Fruit fly (Drosophila melanogaster) whole organism, embryonic: Measurements from ENCODE around the gene CG7362.
A peak's percentile ranks its signal among the peaks of the same experiment; 100 is the strongest.

Experiments
- Atf3 ChIP-seq: fragments of 200-800 bp; sonication (Bioruptor generic); optimal IDR thresholded peaks from 3 replicates; lab custom pipeline; 2016; ENCODE audit warnings: missing biosample characterization, missing genetic modification characterization
- Awh ChIP-seq: fragments of 200-800 bp; sonication (Bioruptor generic); IDR thresholded peaks from 2 replicates; pipeline ENCODE4, ENCODE4 v1.3.6; 2022; ENCODE audit warnings: missing biosample characterization, missing genetic modification characterization
- CG10979 ChIP-seq: fragments of 200-800 bp; sonication (Bioruptor generic); optimal IDR thresholded peaks from 2 replicates; lab custom pipeline; 2018; ENCODE audit warnings: missing biosample characterization, mild to moderate bottlenecking, missing genetic modification characterization, moderate library complexity
- CG1529 ChIP-seq: fragments of 200-800 bp; sonication (Bioruptor generic); optimal IDR thresholded peaks from 3 replicates; lab custom pipeline; 2018; ENCODE audit warnings: missing biosample characterization, missing genetic modification characterization
- CG17361 ChIP-seq: fragments of 200-800 bp; sonication (Bioruptor generic); IDR thresholded peaks from 3 replicates; pipeline ENCODE4 v1.3.6; 2022; ENCODE audit warnings: missing biosample characterization, missing genetic modification characterization
- CG18011 ChIP-seq: fragments of 200-800 bp; sonication (Bioruptor generic); optimal IDR thresholded peaks from 2 replicates; lab custom pipeline; 2017; ENCODE audit warnings: missing biosample characterization, missing genetic modification characterization, mild to moderate bottlenecking, moderate library complexity, missing genotype
- CG18262 ChIP-seq: fragments of 200-800 bp; optimal IDR thresholded peaks from 3 replicates; lab custom pipeline; 2019; ENCODE audit warnings: missing biosample characterization, mild to moderate bottlenecking, missing genetic modification characterization, moderate library complexity
- CG2678 ChIP-seq: fragments of 200-800 bp; sonication (Bioruptor generic); optimal IDR thresholded peaks from 3 replicates; lab custom pipeline; 2019; ENCODE audit warnings: missing biosample characterization, mild to moderate bottlenecking, missing genetic modification characterization, moderate library complexity
- CG3163 ChIP-seq: fragments of 200-800 bp; sonication (Bioruptor generic); optimal IDR thresholded peaks from 3 replicates; lab custom pipeline; 2016; ENCODE audit warnings: missing biosample characterization, missing genetic modification characterization
- CG33557 ChIP-seq: fragments of 200-800 bp; sonication (Bioruptor generic); optimal IDR thresholded peaks from 2 replicates; lab custom pipeline; 2019; ENCODE audit warnings: missing biosample characterization, mild to moderate bottlenecking, missing genetic modification characterization, moderate library complexity
- CG3726 ChIP-seq: fragments of 200-800 bp; sonication (Bioruptor generic); IDR thresholded peaks from 3 replicates; pipeline ENCODE4, ENCODE4 v1.3.6; 2022; ENCODE audit warnings: missing biosample characterization, missing genetic modification characterization
- CG4360 ChIP-seq: fragments of 200-800 bp; sonication (Bioruptor generic); IDR thresholded peaks from 2 replicates; pipeline ENCODE4 v1.3.6; 2022; ENCODE audit warnings: missing biosample characterization, missing genetic modification characterization
- CG7556 ChIP-seq: fragments of 200-800 bp; sonication (Bioruptor generic); optimal IDR thresholded peaks from 2 replicates; lab custom pipeline; 2017; ENCODE audit warnings: missing biosample characterization, mild to moderate bottlenecking, missing genetic modification characterization
- CG7839 ChIP-seq: fragments of 200-800 bp; sonication (Bioruptor generic); optimal IDR thresholded peaks from 3 replicates; lab custom pipeline; 2018; ENCODE audit warnings: missing biosample characterization, mild to moderate bottlenecking, missing genetic modification characterization, moderate library complexity
- CG8290 ChIP-seq, 3 experiments: fragments of 200-800 bp; sonication (Bioruptor generic); optimal IDR thresholded peaks; 2 replicates each; lab custom pipeline; 2016 to 2019; ENCODE audit warnings: missing biosample characterization in 3 of 3, missing genetic modification characterization in 3 of 3, mild to moderate bottlenecking in 2 of 3, moderate library complexity in 1 of 3
- CoRest ChIP-seq: fragments of 200-800 bp; sonication (Bioruptor generic); optimal IDR thresholded peaks from 3 replicates; lab custom pipeline; 2018; ENCODE audit warnings: missing biosample characterization, mild to moderate bottlenecking, missing genetic modification characterization, moderate library complexity
- D19A ChIP-seq: fragments of 200-800 bp; optimal IDR thresholded peaks from 3 replicates; lab custom pipeline; 2019; ENCODE audit warnings: missing biosample characterization, mild to moderate bottlenecking, missing genetic modification characterization, moderate library complexity
- Fer1 ChIP-seq: fragments of 200-800 bp; sonication (Bioruptor generic); optimal IDR thresholded peaks from 2 replicates; lab custom pipeline; 2017; ENCODE audit warnings: missing biosample characterization, mild to moderate bottlenecking, missing genetic modification characterization
- Fer3 ChIP-seq: fragments of 200-800 bp; sonication (Bioruptor generic); optimal IDR thresholded peaks from 2 replicates; lab custom pipeline; 2018; ENCODE audit warnings: missing biosample characterization, mild to moderate bottlenecking, missing genetic modification characterization, moderate library complexity
- abd-A ChIP-seq: fragments of 200-800 bp; sonication (Bioruptor generic); optimal IDR thresholded peaks from 3 replicates; lab custom pipeline; 2019; ENCODE audit warnings: missing biosample characterization, mild to moderate bottlenecking, missing genetic modification characterization, moderate library complexity
- ash1 ChIP-seq: fragments of 200-800 bp; sonication (Bioruptor generic); optimal IDR thresholded peaks from 2 replicates; lab custom pipeline; 2018; ENCODE audit warnings: missing biosample characterization, mild to moderate bottlenecking, missing genetic modification characterization
- bigmax ChIP-seq: fragments of 200-800 bp; sonication (Bioruptor generic); optimal IDR thresholded peaks from 2 replicates; lab custom pipeline; 2018; ENCODE audit warnings: missing biosample characterization, mild to moderate bottlenecking, missing genetic modification characterization
- cg ChIP-seq: fragments of 200-800 bp; sonication (Bioruptor generic); optimal IDR thresholded peaks from 3 replicates; lab custom pipeline; 2019; ENCODE audit warnings: missing biosample characterization, mild to moderate bottlenecking, missing genetic modification characterization, moderate library complexity
- croc ChIP-seq: fragments of 200-800 bp; sonication (Bioruptor generic); conservative IDR thresholded peaks from 3 replicates; pipeline ENCODE4 v1.3.6; 2022; ENCODE audit warnings: missing biosample characterization, missing genetic modification characterization
- crol ChIP-seq: fragments of 200-800 bp; sonication (Bioruptor generic); IDR thresholded peaks from 2 replicates; pipeline ENCODE4 v1.3.6; 2022; ENCODE audit warnings: missing biosample characterization, missing genetic modification characterization
- danr ChIP-seq: fragments of 200-800 bp; sonication (Bioruptor generic); IDR thresholded peaks from 2 replicates; pipeline ENCODE4 v1.3.6; 2022; ENCODE audit warnings: missing biosample characterization, missing genetic modification characterization
- dmrt11E ChIP-seq: fragments of 200-800 bp; sonication (Bioruptor generic); optimal IDR thresholded peaks from 3 replicates; lab custom pipeline; 2018; ENCODE audit warnings: missing biosample characterization, mild to moderate bottlenecking, missing genetic modification characterization, moderate library complexity
- dmrt99B ChIP-seq: fragments of 200-800 bp; sonication (Bioruptor generic); optimal IDR thresholded peaks from 2 replicates; lab custom pipeline; 2018; ENCODE audit warnings: missing biosample characterization, mild to moderate bottlenecking, missing genetic modification characterization, moderate library complexity
- fd64A ChIP-seq: fragments of 200-800 bp; sonication (Bioruptor generic); optimal IDR thresholded peaks from 3 replicates; lab custom pipeline; 2018; ENCODE audit warnings: missing biosample characterization, mild to moderate bottlenecking, missing genetic modification characterization
- gem ChIP-seq: fragments of 200-800 bp; sonication (Bioruptor generic); optimal IDR thresholded peaks from 2 replicates; lab custom pipeline; 2019; ENCODE audit warnings: missing biosample characterization, mild to moderate bottlenecking, missing genetic modification characterization, moderate library complexity
- grau ChIP-seq: fragments of 200-800 bp; optimal IDR thresholded peaks from 3 replicates; lab custom pipeline; 2019; ENCODE audit warnings: missing biosample characterization, mild to moderate bottlenecking, missing genetic modification characterization, moderate library complexity
- grn ChIP-seq: fragments of 200-800 bp; sonication (Bioruptor generic); optimal IDR thresholded peaks from 3 replicates; lab custom pipeline; 2017; ENCODE audit warnings: missing biosample characterization, missing genetic modification characterization
- hth ChIP-seq: fragments of >200 bp; optimal IDR thresholded peaks from 2 replicates; lab custom pipeline; 2017; ENCODE audit warnings: inconsistent platforms
- kni ChIP-seq: fragments of 200-800 bp; sonication (Bioruptor generic); optimal IDR thresholded peaks from 3 replicates; lab custom pipeline; 2017; ENCODE audit warnings: mild to moderate bottlenecking, missing biosample characterization, missing genetic modification reagents, missing genetic modification characterization
- lola ChIP-seq, 3 experiments: fragments of >200 bp in 2 of 3; fragments of 200-800 bp in 1 of 3; sonication (Bioruptor generic) in 1 of 3; optimal IDR thresholded peaks; 2 replicates each; lab custom pipeline; 2017 to 2019; ENCODE audit warnings: missing biosample characterization in 3 of 3, missing genetic modification characterization in 3 of 3, mild to moderate bottlenecking in 1 of 3, moderate library complexity in 1 of 3
- nerfin-2 ChIP-seq: fragments of 200-800 bp; sonication (Bioruptor generic); IDR thresholded peaks from 2 replicates; pipeline ENCODE4 v1.3.6; 2022; ENCODE audit warnings: missing biosample characterization, missing genetic modification characterization; ENCODE audit not compliant: partially characterized antibody
- nmo ChIP-seq: fragments of 200-800 bp; sonication (Bioruptor generic); optimal IDR thresholded peaks from 2 replicates; lab custom pipeline; 2018; ENCODE audit warnings: missing biosample characterization, mild to moderate bottlenecking, missing genetic modification characterization, moderate library complexity
- nom ChIP-seq: fragments of 200-800 bp; sonication (Bioruptor generic); optimal IDR thresholded peaks from 2 replicates; lab custom pipeline; 2017; ENCODE audit warnings: missing biosample characterization, missing genetic modification characterization, mild to moderate bottlenecking, moderate library complexity, missing genetic modification reagents
- oc ChIP-seq: fragments of 200-800 bp; sonication (Bioruptor generic); optimal IDR thresholded peaks from 2 replicates; lab custom pipeline; 2018; ENCODE audit warnings: missing biosample characterization, mild to moderate bottlenecking, missing genetic modification characterization, moderate library complexity
- phol ChIP-seq: fragments of 200-800 bp; sonication (Bioruptor generic); optimal IDR thresholded peaks from 3 replicates; lab custom pipeline; 2018; ENCODE audit warnings: missing biosample characterization, mild to moderate bottlenecking, missing genetic modification characterization, moderate library complexity
- row ChIP-seq: fragments of 200-800 bp; sonication (Bioruptor generic); IDR thresholded peaks from 3 replicates; pipeline ENCODE4 v1.3.6; 2022; ENCODE audit warnings: missing biosample characterization, missing genetic modification characterization
- run ChIP-seq: fragments of 200-800 bp; sonication (Bioruptor generic); optimal IDR thresholded peaks from 3 replicates; lab custom pipeline; 2018; ENCODE audit warnings: missing biosample characterization, mild to moderate bottlenecking, missing genetic modification characterization
- sd ChIP-seq: fragments of 200-800 bp; sonication (Bioruptor generic); optimal IDR thresholded peaks from 3 replicates; lab custom pipeline; 2018; ENCODE audit warnings: missing biosample characterization, mild to moderate bottlenecking, missing genetic modification characterization, moderate library complexity
- sens ChIP-seq: fragments of 200-800 bp; sonication (Bioruptor generic); peaks from one replicate; lab custom pipeline; 2016; ENCODE audit warnings: missing biosample characterization, missing genetic modification characterization
- sqz ChIP-seq: fragments of 200-800 bp; sonication (Bioruptor generic); optimal IDR thresholded peaks from 3 replicates; lab custom pipeline; 2018; ENCODE audit warnings: missing biosample characterization, mild to moderate bottlenecking, missing genetic modification characterization
- sr ChIP-seq: fragments of 200-800 bp; sonication (Bioruptor generic); IDR thresholded peaks from 3 replicates; pipeline ENCODE4 v1.3.6; 2022; ENCODE audit warnings: missing biosample characterization, missing genetic modification characterization
- twi ChIP-seq: fragments of 200-800 bp; optimal IDR thresholded peaks from 2 replicates; lab custom pipeline; 2019; ENCODE audit warnings: missing biosample characterization, mild to moderate bottlenecking, missing genetic modification characterization, moderate library complexity

The CG7362 gene

DNA sequence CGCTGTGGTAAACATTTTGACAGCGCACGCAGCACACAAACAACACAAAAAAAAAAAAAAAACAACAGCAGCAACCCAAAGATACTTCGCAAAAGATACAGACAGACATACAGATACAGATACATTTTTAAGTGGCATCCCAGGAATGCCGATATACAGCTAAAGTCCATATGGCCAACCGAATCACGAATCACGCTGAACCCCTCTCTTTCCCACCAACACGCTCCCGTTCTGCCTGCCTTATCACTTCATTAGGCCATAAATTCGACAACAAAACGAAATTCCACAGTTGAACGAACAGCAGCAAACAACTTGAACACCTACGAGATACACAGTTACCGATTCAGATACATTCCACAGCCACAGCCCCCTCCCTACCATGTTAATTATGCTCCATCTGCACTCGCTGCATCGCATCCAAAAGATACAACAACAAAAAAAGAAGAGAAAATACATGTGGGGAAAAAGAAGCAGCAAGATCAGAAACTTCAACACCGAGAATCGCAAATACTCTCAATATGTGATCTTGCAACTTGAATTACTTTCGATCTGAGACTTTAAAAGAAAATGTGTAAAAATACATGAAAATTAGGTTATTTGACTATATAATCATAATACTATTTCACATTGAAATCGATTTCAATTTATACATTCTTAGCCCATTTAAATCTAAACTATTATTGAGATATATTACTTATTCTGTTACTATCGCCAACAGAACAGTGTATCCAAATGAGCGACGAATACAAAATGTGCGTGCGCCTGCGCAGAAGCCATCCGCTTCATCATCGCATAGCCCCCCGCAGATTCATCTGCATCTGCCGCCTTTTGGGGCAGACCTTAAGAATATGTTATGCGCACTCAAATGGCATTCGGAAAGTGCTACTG, 37.8 kb downstream of the CG7362 start:
- TF ChIP-seq danr (GFP tag; lab: Robert Waterston, UW) (no peak), CG3163 (peak; percentile 13), Atf3 (GFP tag; lab: Kevin White, UChicago) (no peak), sd (peak; percentile 100), CG8290 (GFP tag; optimal IDR thresholded peaks at IDR 0.05; lab: Kevin White, UChicago) (no peak), CG8290 (tag; optimal IDR thresholded peaks at IDR 0.05; lab: Kevin White, UChicago) (peak in 1 of 2 experiments; percentile 4), D19A (peak; percentile 98), row (GFP tag; lab: Robert Waterston, UW) (peak; percentile 55), croc (GFP tag; lab: Robert Waterston, UW) (peak; percentile 36; the same call in 2 of the 3 replicates), nmo (GFP tag; lab: Kevin White, UChicago) (peak; percentile 36), CG7556 (GFP tag; lab: Kevin White, UChicago) (peak; percentile 7), Awh (GFP tag; lab: Robert Waterston, UW) (peak; percentile 21; the same call in 1 of the 2 replicates), phol (tag; lab: Kevin White, UChicago) (peak; percentile 31), fd64A (GFP tag; lab: Kevin White, UChicago) (no peak), oc (tag; lab: Kevin White, UChicago) (peak; percentile 18), hth (lab: Kevin White, UChicago) (no peak), CG1529 (GFP tag; lab: Kevin White, UChicago) (no peak), grau (peak; percentile 16), abd-A (tag; lab: Kevin White, UChicago) (peak; percentile 73), nom (GFP tag; lab: Kevin White, UChicago) (peak; percentile 36), sr (GFP tag; lab: Robert Waterston, UW) (0 out of 3 replicates have a peak, but pooled peaks have one; percentile 50), kni (GFP tag; lab: Kevin White, UChicago) (peak; percentile 13), CG17361 (peak; percentile 59; the same call in 2 of the 3 replicates), sqz (GFP tag; lab: Kevin White, UChicago) (peak; percentile 35), lola (GFP tag; optimal IDR thresholded peaks at IDR 0.05; lab: Kevin White, UChicago) (peak in 1 of 3 experiments; percentile 61), CG18262 (tag; lab: Kevin White, UChicago) (peak; percentile 65), run (tag; lab: Kevin White, UChicago) (peak; percentile 1), CG33557 (GFP tag; lab: Kevin White, UChicago) (peak; percentile 34), Fer1 (no peak), CG10979 (tag; lab: Kevin White, UChicago) (peak; percentile 38), sens (peak; percentile 83), gem (tag; lab: Kevin White, UChicago) (peak; percentile 50), dmrt99B (tag; lab: Kevin White, UChicago) (peak; percentile 3), cg (GFP tag; lab: Kevin White, UChicago) (peak; percentile 42), grn (peak; percentile 46), ash1 (GFP tag; lab: Kevin White, UChicago) (no peak), bigmax (GFP tag; lab: Kevin White, UChicago) (no peak), CG18011 (GFP tag; lab: Kevin White, UChicago) (no peak), CG3726 (GFP tag; lab: Robert Waterston, UW) (no peak), dmrt11E (tag; lab: Kevin White, UChicago) (peak; percentile 53), twi (tag; lab: Kevin White, UChicago) (peak; percentile 76), Fer3 (tag; lab: Kevin White, UChicago) (no peak), CG4360 (0 out of 2 replicates have a peak, but pooled peaks have one; percentile 45), CG2678 (tag; lab: Kevin White, UChicago) (peak; percentile 17), CoRest (tag; lab: Kevin White, UChicago) (peak; percentile 11), crol (GFP tag; lab: Robert Waterston, UW) (peak; percentile 70), nerfin-2 (GFP tag; lab: Robert Waterston, UW) (0 out of 2 replicates have a peak, but pooled peaks have one; percentile 37), CG7839 (tag; lab: Kevin White, UChicago) (peak; percentile 15)
